Worm (Caenorhabditis elegans) whole organism, mixed stage, embryonic: ENCODE data around the gene F41H10.1.

Experiments used
- M03D4.4 ChIP-seq: sonication (generic microtip); optimal IDR thresholded peaks from 2 replicates; lab custom pipeline; 2017; ENCODE audit warnings: mild to moderate bottlenecking, missing genetic modification characterization, missing compliant biosample characterization
- bed-3 ChIP-seq: fragments of 200-800 bp; sonication (Bioruptor generic); optimal IDR thresholded peaks from 3 replicates; lab custom pipeline; 2018; ENCODE audit warnings: mild to moderate bottlenecking, missing genetic modification characterization, moderate library complexity, missing compliant biosample characterization
- blmp-1 ChIP-seq: fragments of 150-350 bp; optimal IDR thresholded peaks from 2 replicates; lab custom pipeline; 2014; ENCODE audit warnings: missing biosample characterization, missing genetic modification characterization
- ceh-39 ChIP-seq: fragments of 150-350 bp; optimal IDR thresholded peaks from 2 replicates; lab custom pipeline; 2014; ENCODE audit warnings: missing biosample characterization, missing genetic modification characterization
- ceh-43 ChIP-seq: fragments of 200-800 bp; sonication (Bioruptor generic); optimal IDR thresholded peaks from 2 replicates; lab custom pipeline; 2018; ENCODE audit warnings: mild to moderate bottlenecking, missing genetic modification characterization, moderate library complexity, missing compliant biosample characterization
- ceh-83 ChIP-seq: fragments of 200-800 bp; sonication (Bioruptor generic); optimal IDR thresholded peaks from 2 replicates; lab custom pipeline; 2018; ENCODE audit warnings: mild to moderate bottlenecking, missing genetic modification characterization, missing compliant biosample characterization
- ces-1 ChIP-seq: fragments of 150-350 bp; optimal IDR thresholded peaks from 2 replicates; lab custom pipeline; 2014; ENCODE audit warnings: missing biosample characterization, missing genetic modification reagents, missing genetic modification characterization
- cnd-1 ChIP-seq: fragments of 200-800 bp; sonication (Bioruptor generic); optimal IDR thresholded peaks from 2 replicates; lab custom pipeline; 2018; ENCODE audit warnings: mild to moderate bottlenecking, missing genetic modification characterization, missing compliant biosample characterization
- drap-1 ChIP-seq: fragments of 200-800 bp; sonication (Bioruptor generic); optimal IDR thresholded peaks from 3 replicates; lab custom pipeline; 2018; ENCODE audit warnings: mild to moderate bottlenecking, missing genetic modification characterization, missing compliant biosample characterization
- elt-1 ChIP-seq: sonication (generic microtip); optimal IDR thresholded peaks from 2 replicates; lab custom pipeline; 2017; ENCODE audit warnings: missing genetic modification characterization, mild to moderate bottlenecking, missing compliant biosample characterization, antibody characterized with exemption, moderate library complexity, borderline replicate concordance; ENCODE audit not compliant: insufficient read depth
- elt-3 ChIP-seq: fragments of 150-350 bp; optimal IDR thresholded peaks from 2 replicates; lab custom pipeline; 2014; ENCODE audit warnings: missing biosample characterization, missing genetic modification characterization
- flh-1 ChIP-seq: fragments of 200-800 bp; sonication (Bioruptor generic); optimal IDR thresholded peaks from 2 replicates; lab custom pipeline; 2018; ENCODE audit warnings: mild to moderate bottlenecking, missing genetic modification characterization, moderate library complexity, missing compliant biosample characterization
- ham-2 ChIP-seq: fragments of 200-800 bp; sonication (Bioruptor generic); optimal IDR thresholded peaks from 2 replicates; lab custom pipeline; 2018; ENCODE audit warnings: mild to moderate bottlenecking, missing genetic modification characterization, missing compliant biosample characterization
- hlh-1 ChIP-seq: fragments of 150-350 bp; optimal IDR thresholded peaks from 2 replicates; lab custom pipeline; 2014; ENCODE audit warnings: missing biosample characterization, missing genetic modification reagents, missing genetic modification characterization
- lin-13 ChIP-seq: fragments of 150-350 bp; optimal IDR thresholded peaks from 2 replicates; lab custom pipeline; 2014; ENCODE audit warnings: missing biosample characterization, missing genetic modification characterization
- lin-32 ChIP-seq: fragments of 200-800 bp; sonication (Bioruptor generic); optimal IDR thresholded peaks from 2 replicates; lab custom pipeline; 2018; ENCODE audit warnings: mild to moderate bottlenecking, missing genetic modification characterization, missing compliant biosample characterization
- lsy-2 ChIP-seq: fragments of 150-350 bp; optimal IDR thresholded peaks from 2 replicates; lab custom pipeline; 2014; ENCODE audit warnings: missing biosample characterization, missing genetic modification characterization
- mab-5 ChIP-seq: fragments of 150-350 bp; optimal IDR thresholded peaks from 2 replicates; lab custom pipeline; 2014; ENCODE audit warnings: missing biosample characterization, missing genetic modification characterization
- mep-1 ChIP-seq: fragments of 150-350 bp; optimal IDR thresholded peaks from 2 replicates; lab custom pipeline; 2017; ENCODE audit warnings: missing biosample characterization, missing genetic modification reagents, missing genetic modification characterization, inconsistent platforms
- mls-2 ChIP-seq: sonication (generic microtip); optimal IDR thresholded peaks from 2 replicates; lab custom pipeline; 2016; ENCODE audit warnings: mild to moderate bottlenecking, missing genetic modification characterization, moderate library complexity, missing compliant biosample characterization
- nhr-12 ChIP-seq: fragments of 150-350 bp; optimal IDR thresholded peaks from 2 replicates; lab custom pipeline; 2014; ENCODE audit warnings: missing biosample characterization, missing genetic modification characterization
- nhr-2 ChIP-seq: fragments of 150-350 bp; optimal IDR thresholded peaks from 2 replicates; lab custom pipeline; 2014; ENCODE audit warnings: missing biosample characterization, missing genetic modification characterization
- nhr-237 ChIP-seq: fragments of 150-350 bp; optimal IDR thresholded peaks from 2 replicates; lab custom pipeline; 2014; ENCODE audit warnings: missing biosample characterization, missing genetic modification characterization
- nhr-28 ChIP-seq: fragments of 150-350 bp; optimal IDR thresholded peaks from 2 replicates; lab custom pipeline; 2014; ENCODE audit warnings: missing biosample characterization, missing genetic modification characterization
- nhr-76 ChIP-seq: sonication (generic microtip); optimal IDR thresholded peaks from 2 replicates; lab custom pipeline; 2017; ENCODE audit warnings: missing biosample characterization, missing genetic modification characterization
- pha-4 ChIP-seq: fragments of 150-350 bp; optimal IDR thresholded peaks from 2 replicates; lab custom pipeline; 2018; ENCODE audit warnings: missing biosample characterization, missing genetic modification reagents, missing genetic modification characterization
- sem-2 ChIP-seq: fragments of 200-800 bp; sonication (Bioruptor generic); optimal IDR thresholded peaks from 2 replicates; lab custom pipeline; 2018; ENCODE audit warnings: mild to moderate bottlenecking, missing genetic modification characterization, missing compliant biosample characterization
- snpc-4 ChIP-seq: fragments of 150-350 bp; optimal IDR thresholded peaks from 2 replicates; lab custom pipeline; 2014; ENCODE audit warnings: missing biosample characterization, missing genetic modification characterization
- sptf-1 ChIP-seq: sonication (generic microtip); optimal IDR thresholded peaks from 2 replicates; lab custom pipeline; 2017; ENCODE audit warnings: mild to moderate bottlenecking, missing genetic modification characterization, moderate library complexity, missing compliant biosample characterization
- unc-120 ChIP-seq: sonication (generic microtip); optimal IDR thresholded peaks from 2 replicates; lab custom pipeline; 2017; ENCODE audit warnings: missing genetic modification characterization, missing compliant biosample characterization; ENCODE audit not compliant: poor library complexity, severe bottlenecking
- unc-39 ChIP-seq: fragments of 150-350 bp; optimal IDR thresholded peaks from 2 replicates; lab custom pipeline; 2014; ENCODE audit warnings: missing biosample characterization, missing genetic modification characterization
- zip-8 ChIP-seq: fragments of 150-350 bp; optimal IDR thresholded peaks from 2 replicates; lab custom pipeline; 2014; ENCODE audit warnings: missing biosample characterization, missing genetic modification characterization

Gene F41H10.1

ce11 chrIV:5364135-5364609 is 18.5 kb upstream of the F41H10.1 start, which contains the start of the genes hda-6 and F41H10.4:
hda-6 (minus strand) TSS chrIV:5364306.
F41H10.4 (plus strand) TSS chrIV:5364559.
- TF ChIP-seq blmp-1 (tag; lab: Kevin White, UChicago) (no peak), drap-1 (GFP tag; lab: Kevin White, UChicago) (no peak), ceh-83 (GFP tag; lab: Kevin White, UChicago) (no peak), ceh-39 (tag; lab: Kevin White, UChicago) (no peak), snpc-4 (no peak), mab-5 (tag; lab: Kevin White, UChicago) (no peak), nhr-12 (tag; lab: Kevin White, UChicago) (no peak), ceh-43 (no peak), M03D4.4 (no peak), cnd-1 (tag; lab: Kevin White, UChicago) (no peak), nhr-76 (tag; lab: Kevin White, UChicago) (no peak), sem-2 (GFP tag; lab: Kevin White, UChicago) (no peak), sptf-1 (tag; lab: Kevin White, UChicago) (no peak), unc-39 (no peak), nhr-2 (tag; lab: Kevin White, UChicago) (no peak), pha-4 (tag; lab: Kevin White, UChicago) (no peak), hlh-1 (tag; lab: Kevin White, UChicago) (no peak), zip-8 (tag; lab: Kevin White, UChicago) (no peak), nhr-28 (no peak), mls-2 (tag; lab: Kevin White, UChicago) (no peak), elt-1 (tag; lab: Kevin White, UChicago) (no peak), lin-32 (GFP tag; lab: Kevin White, UChicago) (no peak), lsy-2 (tag; lab: Kevin White, UChicago) (peak; percentile 61), ces-1 (GFP tag; lab: Kevin White, UChicago) (no peak), mep-1 (tag; lab: Kevin White, UChicago) (peak; percentile 29), elt-3 (tag; lab: Kevin White, UChicago) (no peak), nhr-237 (tag; lab: Kevin White, UChicago) (peak; percentile 4), lin-13 (tag; lab: Kevin White, UChicago) (peak; percentile 70)

- TF ChIP-seq mls-2 (tag; lab: Kevin White, UChicago): no peak
- TF ChIP-seq lin-13 (tag; lab: Kevin White, UChicago): no peak
- TF ChIP-seq mab-5 (tag; lab: Kevin White, UChicago): no peak
- TF ChIP-seq flh-1: no peak
- TF ChIP-seq bed-3 (GFP tag; lab: Kevin White, UChicago): no peak
- TF ChIP-seq nhr-237 (tag; lab: Kevin White, UChicago): no peak
- TF ChIP-seq ceh-43: no peak
- TF ChIP-seq hlh-1 (tag; lab: Kevin White, UChicago): no peak
- no peak for TF ChIP-seq elt-3 (tag; lab: Kevin White, UChicago)
- TF ChIP-seq unc-39: no peak
- no peak for TF ChIP-seq blmp-1 (tag; lab: Kevin White, UChicago)
- TF ChIP-seq unc-120: no peak
- TF ChIP-seq nhr-2 (tag; lab: Kevin White, UChicago): no peak
- no peak for TF ChIP-seq cnd-1 (tag; lab: Kevin White, UChicago)
- TF ChIP-seq nhr-12 (tag; lab: Kevin White, UChicago): no peak
- no peak for TF ChIP-seq M03D4.4
- TF ChIP-seq sptf-1 (tag; lab: Kevin White, UChicago): no peak
- TF ChIP-seq ceh-39 (tag; lab: Kevin White, UChicago): no peak
- TF ChIP-seq lin-32 (GFP tag; lab: Kevin White, UChicago): no peak
- TF ChIP-seq, all 35 proteins: peak for 0
Observed at ce11 chrIV:5366567-5366966, 16.1 kb upstream of the F41H10.1 start, which contains the start of gene sand-1. sand-1 (plus strand) TSS chrIV:5366867.

- TF ChIP-seq bed-3 (GFP tag; lab: Kevin White, UChicago): no peak
- TF ChIP-seq mab-5 (tag; lab: Kevin White, UChicago): no peak
- TF ChIP-seq zip-8 (tag; lab: Kevin White, UChicago): no peak
- no peak for TF ChIP-seq lsy-2 (tag; lab: Kevin White, UChicago)
- TF ChIP-seq nhr-237 (tag; lab: Kevin White, UChicago): no peak
- TF ChIP-seq drap-1 (GFP tag; lab: Kevin White, UChicago): no peak
- no peak for TF ChIP-seq ceh-43
- TF ChIP-seq M03D4.4: no peak
- no peak for TF ChIP-seq lin-32 (GFP tag; lab: Kevin White, UChicago)
- no peak for TF ChIP-seq hlh-1 (tag; lab: Kevin White, UChicago)
- no peak for TF ChIP-seq ceh-83 (GFP tag; lab: Kevin White, UChicago)
- no peak for TF ChIP-seq pha-4 (tag; lab: Kevin White, UChicago)
- TF ChIP-seq mep-1 (tag; lab: Kevin White, UChicago): no peak
Observed at ce11 chrIV:5367899-5368298, 14.8 kb upstream of the F41H10.1 start.

ce11 chrIV:5368860-5369259 is 13.8 kb upstream of the F41H10.1 start:
- no peak for TF ChIP-seq M03D4.4
- no peak for TF ChIP-seq ceh-39 (tag; lab: Kevin White, UChicago)
- TF ChIP-seq cnd-1 (tag; lab: Kevin White, UChicago): no peak
- peak; percentile 71 for TF ChIP-seq ham-2
- TF ChIP-seq ces-1 (GFP tag; lab: Kevin White, UChicago): peak; percentile 43
